Worm (Caenorhabditis elegans) whole organism, late embryonic: ENCODE data around the gene ntl-4.
A peak's percentile ranks its signal among the peaks of the same experiment; 100 is the strongest.

ENCODE experiments used
- Y22D7AL.16 ChIP-seq: sonication (generic microtip); optimal IDR thresholded peaks from 2 replicates; lab custom pipeline; 2016; ENCODE audit warnings: missing genetic modification characterization, missing compliant biosample characterization
- ama-1 ChIP-seq: fragments of 150-350 bp; optimal IDR thresholded peaks from 2 replicates; lab custom pipeline; 2014
- ceh-22 ChIP-seq: sonication (generic microtip); optimal IDR thresholded peaks from 2 replicates; lab custom pipeline; 2017; ENCODE audit warnings: missing biosample characterization, missing genetic modification characterization
- ceh-24 ChIP-seq: sonication (generic microtip); optimal IDR thresholded peaks from 2 replicates; lab custom pipeline; 2016; ENCODE audit warnings: mild to moderate bottlenecking, missing genetic modification characterization, missing compliant biosample characterization
- ceh-31 ChIP-seq: sonication (generic microtip); optimal IDR thresholded peaks from 2 replicates; lab custom pipeline; 2016; ENCODE audit warnings: missing genetic modification characterization, missing compliant biosample characterization
- ceh-34 ChIP-seq: sonication (generic microtip); optimal IDR thresholded peaks from 2 replicates; lab custom pipeline; 2016; ENCODE audit warnings: mild to moderate bottlenecking, missing genetic modification characterization, missing compliant biosample characterization
- ceh-6 ChIP-seq: fragments of 200-800 bp; sonication (Bioruptor generic); optimal IDR thresholded peaks from 2 replicates; lab custom pipeline; 2018; ENCODE audit warnings: mild to moderate bottlenecking, missing genetic modification characterization, missing compliant biosample characterization
- dmd-4 ChIP-seq: sonication (generic microtip); optimal IDR thresholded peaks from 2 replicates; lab custom pipeline; 2016; ENCODE audit warnings: borderline replicate concordance, missing genetic modification characterization, missing compliant biosample characterization
- dve-1 ChIP-seq: sonication (generic microtip); optimal IDR thresholded peaks from 2 replicates; lab custom pipeline; 2017; ENCODE audit warnings: antibody characterized with exemption, mild to moderate bottlenecking, missing genetic modification characterization, missing compliant biosample characterization
- elt-2 ChIP-seq: sonication (generic microtip); optimal IDR thresholded peaks from 2 replicates; lab custom pipeline; 2016; ENCODE audit warnings: missing genetic modification reagents, missing genetic modification characterization, missing compliant biosample characterization
- elt-4 ChIP-seq: sonication (generic microtip); optimal IDR thresholded peaks from 2 replicates; lab custom pipeline; 2016; ENCODE audit warnings: missing genetic modification characterization, missing compliant biosample characterization
- ets-4 ChIP-seq: sonication (generic microtip); optimal IDR thresholded peaks from 2 replicates; lab custom pipeline; 2016; ENCODE audit warnings: missing genetic modification characterization, missing compliant biosample characterization
- fkh-6 ChIP-seq: sonication (generic microtip); optimal IDR thresholded peaks from 2 replicates; lab custom pipeline; 2016; ENCODE audit warnings: missing genetic modification characterization, missing compliant biosample characterization
- hlh-13 ChIP-seq: fragments of 200-800 bp; sonication (Bioruptor generic); optimal IDR thresholded peaks from 2 replicates; lab custom pipeline; 2018; ENCODE audit warnings: mild to moderate bottlenecking, missing genetic modification characterization, missing compliant biosample characterization
- hlh-30 ChIP-seq: sonication (generic microtip); optimal IDR thresholded peaks from 2 replicates; lab custom pipeline; 2017; ENCODE audit warnings: antibody characterized with exemption, missing genetic modification characterization, missing compliant biosample characterization; ENCODE audit not compliant: insufficient read depth
- hlh-6 ChIP-seq: sonication (generic microtip); optimal IDR thresholded peaks from 2 replicates; lab custom pipeline; 2016; ENCODE audit warnings: missing genotype, missing genetic modification characterization, missing compliant biosample characterization
- lim-6 ChIP-seq: sonication (generic microtip); optimal IDR thresholded peaks from 2 replicates; lab custom pipeline; 2016; ENCODE audit warnings: missing genetic modification characterization, missing compliant biosample characterization
- madf-2 ChIP-seq: sonication (generic microtip); optimal IDR thresholded peaks from 2 replicates; lab custom pipeline; 2017; ENCODE audit warnings: missing genetic modification characterization, missing compliant biosample characterization
- nfya-1 ChIP-seq: sonication (generic microtip); optimal IDR thresholded peaks from 2 replicates; lab custom pipeline; 2017; ENCODE audit warnings: missing genetic modification characterization, mild to moderate bottlenecking, missing compliant biosample characterization, antibody characterized with exemption, moderate library complexity
- nhr-11 ChIP-seq: fragments of 150-350 bp; optimal IDR thresholded peaks from 2 replicates; lab custom pipeline; 2014; ENCODE audit warnings: missing biosample characterization, missing genetic modification characterization
- nhr-232 ChIP-seq: sonication (generic microtip); optimal IDR thresholded peaks from 2 replicates; lab custom pipeline; 2016; ENCODE audit warnings: missing genetic modification characterization, missing compliant biosample characterization
- pax-1 ChIP-seq: fragments of 150-350 bp; optimal IDR thresholded peaks from 2 replicates; lab custom pipeline; 2014; ENCODE audit warnings: missing biosample characterization, missing genetic modification characterization
- pqm-1 ChIP-seq: sonication (generic microtip); optimal IDR thresholded peaks from 2 replicates; lab custom pipeline; 2016; ENCODE audit warnings: missing genetic modification characterization, missing compliant biosample characterization
- pros-1 ChIP-seq: fragments of 150-350 bp; optimal IDR thresholded peaks from 2 replicates; lab custom pipeline; 2014; ENCODE audit warnings: missing biosample characterization, missing genetic modification reagents, missing genetic modification characterization
- ref-2 ChIP-seq: sonication (generic microtip); optimal IDR thresholded peaks from 2 replicates; lab custom pipeline; 2016; ENCODE audit warnings: missing genetic modification characterization, missing compliant biosample characterization
- sox-2 ChIP-seq: fragments of 200-800 bp; sonication (Bioruptor generic); IDR thresholded peaks from 2 replicates; pipeline ENCODE4 v1.3.6; 2022; ENCODE audit warnings: missing genetic modification reagents, missing genetic modification characterization, missing compliant biosample characterization
- syd-9 ChIP-seq: sonication (generic microtip); optimal IDR thresholded peaks from 2 replicates; lab custom pipeline; 2016; ENCODE audit warnings: mild to moderate bottlenecking, missing genetic modification characterization, moderate library complexity, missing compliant biosample characterization
- tbx-2 ChIP-seq: sonication (generic microtip); optimal IDR thresholded peaks from 2 replicates; lab custom pipeline; 2016; ENCODE audit warnings: missing genetic modification characterization, missing compliant biosample characterization
- tbx-7 ChIP-seq: sonication (generic microtip); optimal IDR thresholded peaks from 2 replicates; lab custom pipeline; 2016; ENCODE audit warnings: missing genotype, missing genetic modification characterization, missing compliant biosample characterization
- unc-3 ChIP-seq, 2 experiments: fragments of 200-800 bp in 1 of 2; sonication (Bioruptor generic) in 1 of 2; sonication (generic microtip) in 1 of 2; conservative IDR thresholded peaks in 1 of 2; optimal IDR thresholded peaks in 1 of 2; 2 replicates each; pipeline versions ENCODE4 v1.3.6 to Lab custom; 2016 to 2022; ENCODE audit warnings: missing compliant biosample characterization in 2 of 2, missing genetic modification characterization in 2 of 2, missing genetic modification reagents in 1 of 2
- unc-42 ChIP-seq: sonication (generic microtip); optimal IDR thresholded peaks from 2 replicates; lab custom pipeline; 2016; ENCODE audit warnings: missing genotype, missing genetic modification characterization, missing compliant biosample characterization
- unc-55 ChIP-seq: sonication (generic microtip); optimal IDR thresholded peaks from 2 replicates; lab custom pipeline; 2017; ENCODE audit warnings: missing biosample characterization, missing genetic modification reagents, missing genetic modification characterization
- unc-86 ChIP-seq: sonication (generic microtip); optimal IDR thresholded peaks from 2 replicates; lab custom pipeline; 2016; ENCODE audit warnings: missing genetic modification characterization, missing compliant biosample characterization

ntl-4 gene

DNA sequence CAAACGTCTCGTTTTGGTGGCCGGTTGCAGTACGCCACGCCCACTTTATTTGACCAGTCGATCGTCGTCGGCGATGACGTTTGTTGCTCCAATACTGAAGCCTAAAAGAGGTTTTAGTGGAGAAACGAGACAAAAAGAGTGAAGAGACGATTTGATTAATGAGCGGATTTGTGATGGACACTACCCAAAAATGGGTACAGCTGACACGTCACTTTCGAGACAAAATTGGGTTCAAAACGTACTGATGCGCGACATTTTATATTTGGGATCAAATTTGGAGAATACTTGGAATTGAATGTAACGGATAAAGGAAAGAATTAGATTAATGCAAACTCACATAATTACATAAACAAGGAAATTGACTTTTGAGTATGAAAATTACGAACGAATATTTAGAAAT, 12.9 kb upstream of the ntl-4 start, which contains the start of gene ilys-4:
ilys-4 (minus strand) TSS at position 101 of the 400 bp plus-strand sequence.
- TF ChIP-seq ref-2 (tag; lab: Kevin White, UChicago): no peak
- TF ChIP-seq fkh-6 (tag; lab: Kevin White, UChicago): no peak

DNA sequence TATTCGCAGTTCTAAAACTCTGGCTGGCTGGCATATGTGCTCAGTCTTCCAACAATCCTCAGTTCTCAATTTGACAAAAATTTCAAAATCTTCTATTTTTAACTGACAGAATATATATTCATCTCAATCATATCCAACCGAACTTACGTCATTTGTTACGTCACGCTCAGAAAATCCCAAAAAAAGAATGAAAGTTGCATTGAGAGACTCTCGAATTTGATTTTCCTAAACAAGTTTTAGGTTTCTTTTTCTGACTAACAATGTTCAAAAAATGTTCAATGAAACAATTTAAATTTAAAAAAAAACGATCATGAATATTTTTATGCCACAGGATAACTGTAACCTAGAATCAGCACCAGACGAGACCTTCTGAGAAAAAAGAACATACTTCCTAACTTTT, 12.4 kb upstream of the ntl-4 start:
- no peak for TF ChIP-seq unc-3 (GFP tag; conservative IDR thresholded peaks at IDR 0.05; lab: Robert Waterston, UW)
- no peak for TF ChIP-seq unc-3 (tag; optimal IDR thresholded peaks at IDR 0.05; lab: Kevin White, UChicago)
- TF ChIP-seq unc-42 (tag; lab: Kevin White, UChicago): no peak
- TF ChIP-seq unc-86: no peak
- no peak for TF ChIP-seq hlh-6 (tag; lab: Kevin White, UChicago)
- TF ChIP-seq syd-9 (tag; lab: Kevin White, UChicago): no peak
- TF ChIP-seq pax-1 (tag; lab: Kevin White, UChicago): no peak
- no peak for TF ChIP-seq pros-1
- no peak for TF ChIP-seq madf-2 (tag; lab: Kevin White, UChicago)
- no peak for TF ChIP-seq elt-2 (tag; lab: Kevin White, UChicago)
- no peak for TF ChIP-seq sox-2

DNA sequence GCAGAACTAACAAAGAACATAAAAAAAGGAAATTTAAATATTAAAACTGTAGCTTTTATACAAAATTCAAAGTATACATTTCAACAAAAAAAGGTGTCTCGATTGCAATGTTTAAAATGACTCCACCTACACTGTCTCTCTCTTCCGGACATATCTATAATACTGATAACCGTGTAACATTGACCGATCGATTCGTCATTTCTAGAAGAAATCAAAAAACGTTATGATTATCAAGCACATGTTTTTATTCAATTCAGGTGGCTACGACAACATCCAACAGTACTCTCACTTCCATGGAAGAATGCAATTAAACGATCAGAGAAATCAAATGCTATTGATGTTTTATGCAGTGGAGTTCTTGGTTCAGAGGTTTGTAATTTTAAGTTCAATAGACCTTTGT, 11.9 kb upstream of the ntl-4 start:
- no peak for TF ChIP-seq nfya-1 (tag; lab: Kevin White, UChicago)
- no peak for TF ChIP-seq Y22D7AL.16 (tag; lab: Kevin White, UChicago)
- TF ChIP-seq ceh-34: no peak
- TF ChIP-seq hlh-6 (tag; lab: Kevin White, UChicago): no peak
- TF ChIP-seq syd-9 (tag; lab: Kevin White, UChicago): no peak
- no peak for TF ChIP-seq pqm-1
- no peak for TF ChIP-seq fkh-6 (tag; lab: Kevin White, UChicago)
- TF ChIP-seq tbx-2 (tag; lab: Kevin White, UChicago): no peak
- TF ChIP-seq elt-4 (tag; lab: Kevin White, UChicago): no peak
- no peak for TF ChIP-seq ama-1 (lab: Kevin White, UChicago)
- TF ChIP-seq nhr-11 (tag; lab: Kevin White, UChicago): no peak

DNA sequence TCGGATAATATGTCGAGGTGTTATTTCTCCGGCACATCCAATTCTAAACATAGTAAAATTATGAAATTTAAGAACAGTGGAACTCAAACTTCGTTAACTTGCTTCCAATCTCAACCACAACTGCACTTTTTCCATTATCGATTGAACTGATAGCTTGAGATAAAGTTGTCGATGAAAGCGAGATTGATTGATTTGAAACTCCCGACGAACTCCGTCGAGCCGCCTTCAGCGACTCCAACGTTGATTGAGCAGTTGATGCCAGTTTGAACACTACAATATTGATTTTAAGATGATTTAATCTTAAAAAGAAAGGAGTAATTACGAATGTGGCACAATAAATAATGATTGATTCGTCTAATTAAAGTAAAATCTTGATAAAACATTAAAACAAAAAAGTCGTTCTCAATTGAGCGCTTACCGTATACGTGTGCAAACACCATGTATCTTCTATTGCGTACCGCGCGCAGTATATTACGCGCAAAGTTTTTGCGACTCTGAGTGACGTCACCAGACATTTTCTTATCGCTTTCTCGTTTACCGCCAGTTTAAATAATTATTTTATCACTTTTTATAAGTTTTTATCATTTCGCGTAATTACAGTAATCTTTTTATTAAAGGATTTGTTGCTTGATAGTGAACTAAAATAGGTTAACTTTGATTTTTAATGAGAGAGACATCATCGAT, 8.0 kb upstream of the ntl-4 start, which contains the start of gene arp-11:
arp-11 (minus strand) TSS at position 51 of the 684 bp plus-strand sequence.
- TF ChIP-seq ceh-34 (no peak), dve-1 (tag; lab: Kevin White, UChicago) (no peak), unc-55 (peak; percentile 36), ets-4 (tag; lab: Kevin White, UChicago) (no peak), tbx-2 (tag; lab: Kevin White, UChicago) (peak; percentile 25), nhr-11 (tag; lab: Kevin White, UChicago) (no peak), elt-2 (tag; lab: Kevin White, UChicago) (peak; percentile 87), unc-42 (tag; lab: Kevin White, UChicago) (peak; percentile 10), hlh-13 (GFP tag; lab: Kevin White, UChicago) (no peak), lim-6 (tag; lab: Kevin White, UChicago) (no peak), nfya-1 (tag; lab: Kevin White, UChicago) (peak; percentile 38), dmd-4 (tag; lab: Kevin White, UChicago) (no peak)
- TF ChIP-seq, all 69 proteins: peak for 5

DNA sequence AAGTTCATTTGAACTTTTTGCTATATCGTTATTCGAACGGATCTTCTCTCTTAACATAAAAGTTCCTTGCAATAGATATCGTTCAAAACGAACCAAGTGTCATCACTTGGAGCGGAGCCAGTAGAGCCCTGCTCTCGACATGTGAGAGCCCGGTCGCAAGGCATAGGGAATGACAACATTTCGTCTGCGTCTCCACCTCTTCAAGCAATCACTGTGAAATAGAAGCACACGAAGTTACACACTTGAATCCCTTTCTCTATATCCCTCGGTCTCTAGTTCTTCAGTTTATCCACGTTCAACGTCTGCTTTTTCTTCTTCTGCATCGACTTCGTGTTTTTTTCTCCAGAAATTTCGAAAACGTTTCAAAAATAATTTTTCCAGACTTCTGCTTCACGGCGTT, 7.0 kb upstream of the ntl-4 start, which contains the start of gene C49H3.6:
C49H3.6 (plus strand) TSS at position 380 of the 400 bp plus-strand sequence.
- TF ChIP-seq unc-55: peak; percentile 22
- peak; percentile 44 for TF ChIP-seq hlh-30
- no peak for TF ChIP-seq tbx-7 (tag; lab: Kevin White, UChicago)
- peak; percentile 38 for TF ChIP-seq ceh-22
- TF ChIP-seq unc-42 (tag; lab: Kevin White, UChicago): peak; percentile 8
- peak; percentile 19 for TF ChIP-seq ceh-31 (tag; lab: Kevin White, UChicago)
- TF ChIP-seq ceh-24 (tag; lab: Kevin White, UChicago): no peak
- peak; percentile 26 for TF ChIP-seq nfya-1 (tag; lab: Kevin White, UChicago)
- no peak for TF ChIP-seq nhr-232 (tag; lab: Kevin White, UChicago)
- TF ChIP-seq ceh-6: no peak
